Fruit fly (Drosophila melanogaster) whole organism, larva: ENCODE measurements around the gene Pkd2.

Experiments
- noc ChIP-seq: fragments of 200-800 bp; sonication (Bioruptor generic); optimal IDR thresholded peaks from 3 replicates; lab custom pipeline; 2019; ENCODE audit warnings: missing biosample characterization, mild to moderate bottlenecking, missing genetic modification characterization, moderate library complexity

Pkd2 gene

dm6 chr2L:12448082-12448621 lies 50.1 kb downstream of the Pkd2 start, which contains the start of the genes CG5421 and Oatp33Eb:
CG5421 (minus strand) TSS chr2L:12448132.
Oatp33Eb (plus strand) TSS chr2L:12448484.
- TF ChIP-seq noc (tag; lab: Kevin White, UChicago): no peak
